Fruit fly (Drosophila melanogaster): ENCODE measurements around the gene TwdlZ.

TwdlZ gene

DNA sequence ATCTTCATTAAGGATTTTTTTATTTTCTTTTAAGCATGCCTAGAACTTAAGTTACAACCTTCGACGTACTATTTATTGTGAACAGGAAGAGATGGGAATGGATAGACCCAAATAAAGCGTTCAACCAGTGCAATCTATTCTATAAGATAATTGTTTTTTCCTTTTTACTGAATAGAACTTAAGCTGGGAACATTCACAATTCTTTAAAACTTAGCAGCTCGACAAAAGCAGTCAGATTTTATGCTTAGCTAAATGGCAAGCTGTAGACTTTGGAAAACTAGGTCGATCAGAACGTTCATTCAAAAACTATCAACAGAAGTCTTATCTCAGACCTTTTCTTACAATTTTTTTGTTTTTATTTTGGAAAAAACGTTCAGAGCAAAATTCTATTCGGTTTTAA lies 27.0 kb upstream of the TwdlZ start, which contains the start of gene CG13008:
TSS of gene CG13008 (plus strand) at position 301 of the 400 bp plus-strand sequence.
- no peak for TF ChIP-seq CG1602 (GFP tag; optimal IDR thresholded peaks at IDR 0.05)
- no peak for TF ChIP-seq gfzf (GFP tag; optimal IDR thresholded peaks at IDR 0.05)
- no peak for TF ChIP-seq CG6765 (GFP tag; optimal IDR thresholded peaks at IDR 0.05)
- no peak for TF ChIP-seq CoRest (tag; optimal IDR thresholded peaks at IDR 0.05)
- TF ChIP-seq dmrt11E (tag; optimal IDR thresholded peaks at IDR 0.05): no peak

DNA sequence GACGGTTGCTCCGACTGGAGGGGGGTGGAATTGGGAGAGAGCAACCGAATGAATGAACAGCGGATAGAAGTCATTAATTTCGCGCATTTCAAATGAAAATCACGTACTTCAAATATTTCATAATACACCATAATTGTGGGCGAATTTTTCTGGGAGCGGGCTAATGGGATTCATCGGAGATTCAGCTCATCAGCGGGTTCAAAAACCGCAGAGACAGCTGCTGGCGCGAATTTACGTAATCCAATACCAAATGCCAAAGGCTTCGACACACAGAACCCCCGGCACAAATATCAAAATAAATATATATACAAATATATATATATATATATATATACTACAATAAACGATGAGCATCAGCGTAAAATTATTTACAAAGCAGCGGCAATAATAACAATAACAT lies 21.3 kb upstream of the TwdlZ start:
- TF ChIP-seq CG8359 (GFP tag; optimal IDR thresholded peaks at IDR 0.05; ENCODE audit: borderline replicate concordance) (no peak), HmgZ (tag; optimal IDR thresholded peaks at IDR 0.05) (no peak), CG15514 (GFP tag; optimal IDR thresholded peaks at IDR 0.05) (no peak), CG7839 (tag; optimal IDR thresholded peaks at IDR 0.05) (no peak), dmrt11E (tag; optimal IDR thresholded peaks at IDR 0.05) (no peak), Atf6 (GFP tag; IDR thresholded peaks at IDR 0.05) (no peak), slou (GFP tag; optimal IDR thresholded peaks at IDR 0.05) (no peak), CG6654 (GFP tag; optimal IDR thresholded peaks at IDR 0.05) (no peak), tio (GFP tag; optimal IDR thresholded peaks at IDR 0.05) (no peak), CG4424 (GFP tag; optimal IDR thresholded peaks at IDR 0.05) (no peak), CG9727 (GFP tag; optimal IDR thresholded peaks at IDR 0.05) (no peak), CG13287 (GFP tag; IDR thresholded peaks at IDR 0.05; ENCODE audit: partially characterized antibody) (no peak)

DNA sequence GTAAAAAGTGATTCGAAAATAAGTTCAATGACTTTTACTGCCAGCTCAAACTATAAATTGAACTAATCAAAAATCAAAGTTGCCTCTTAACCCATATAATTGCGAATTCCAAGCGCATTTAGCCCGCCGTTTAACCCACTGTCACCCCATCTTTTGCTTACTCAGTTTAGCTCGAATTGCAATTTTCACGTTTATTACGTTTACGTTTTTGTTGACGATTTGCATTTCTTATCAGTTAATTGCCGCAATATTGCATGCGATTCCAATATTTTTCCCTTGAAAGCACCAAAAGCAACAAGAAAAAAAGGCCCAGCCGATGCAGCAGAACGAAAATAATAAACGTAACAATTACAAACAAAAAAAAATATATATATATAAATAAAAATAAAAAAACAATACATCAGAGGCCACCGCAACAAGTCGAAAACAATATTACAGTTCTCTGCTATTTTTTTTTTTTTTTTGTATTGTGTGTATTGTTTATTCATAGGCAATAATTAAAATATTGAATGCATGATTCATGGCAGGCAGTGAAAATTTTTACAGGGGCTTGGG lies 19.7 kb upstream of the TwdlZ start:
- no peak for TF ChIP-seq Mrtf (GFP tag; IDR thresholded peaks at IDR 0.05)
- no peak for TF ChIP-seq CG34422 (GFP tag; IDR thresholded peaks at IDR 0.05)
- TF ChIP-seq lbe (GFP tag; optimal IDR thresholded peaks at IDR 0.05): peak; percentile 6

DNA sequence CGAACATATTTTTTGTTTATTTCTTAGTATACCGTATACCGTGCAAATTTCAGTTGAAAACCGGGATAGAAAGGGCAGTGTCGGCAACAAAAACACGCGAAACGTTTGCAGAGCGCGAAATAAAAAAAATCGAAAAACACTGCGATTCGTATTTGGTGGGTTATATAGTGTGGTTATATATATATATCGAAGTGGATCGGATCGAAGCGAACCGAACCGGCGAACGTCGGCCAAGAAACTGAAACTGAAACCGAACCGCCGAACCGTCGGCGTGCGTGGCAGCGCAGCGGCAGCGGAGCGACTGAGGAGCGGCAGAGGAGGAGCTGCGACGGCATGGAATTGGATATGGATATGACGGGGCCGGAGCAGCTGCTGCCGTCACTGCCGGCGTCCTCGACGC lies 16.8 kb upstream of the TwdlZ start, which contains the start of the genes CG32572 and CG34325:
TSS of gene CG32572 (plus strand) at position 16 of the 400 bp plus-strand sequence.
TSS of gene CG34325 (minus strand) at position 244 of the 400 bp plus-strand sequence.
- TF ChIP-seq CG13894 (tag; optimal IDR thresholded peaks at IDR 0.05) (peak; percentile 2), CG6689 (GFP tag; IDR thresholded peaks at IDR 0.05) (no peak), sens-2 (GFP tag; IDR thresholded peaks at IDR 0.05) (no peak), Deaf1 (tag; optimal IDR thresholded peaks at IDR 0.05) (peak; percentile 73), CG10209 (GFP tag; optimal IDR thresholded peaks at IDR 0.05) (no peak), CG8089 (GFP tag; optimal IDR thresholded peaks at IDR 0.05) (no peak), CG32772 (GFP tag; IDR thresholded peaks at IDR 0.05) (no peak), Nf-YC (tag; optimal IDR thresholded peaks at IDR 0.05) (no peak), Ravus (GFP tag; IDR thresholded peaks at IDR 0.05) (no peak), sens (GFP tag) (peak; percentile 17), CG11723 (GFP tag; optimal IDR thresholded peaks at IDR 0.05) (no peak), Ets65A (GFP tag) (no peak), az2 (GFP tag; optimal IDR thresholded peaks at IDR 0.05) (no peak), CG14050 (GFP tag; IDR thresholded peaks at IDR 0.05) (peak; percentile 54; the same call in 1 of the 3 replicates), NK7.1 (GFP tag; optimal IDR thresholded peaks at IDR 0.05) (no peak), CG14965 (GFP tag; optimal IDR thresholded peaks at IDR 0.05; ENCODE audit: borderline replicate concordance) (no peak), disco-r (GFP tag; optimal IDR thresholded peaks at IDR 0.05) (no peak), NFAT (GFP tag; IDR thresholded peaks at IDR 0.05) (no peak), Atf6 (GFP tag; IDR thresholded peaks at IDR 0.05) (no peak), Adf1 (GFP tag; IDR thresholded peaks at IDR 0.05) (peak; percentile 91), CG13296 (GFP tag; optimal IDR thresholded peaks at IDR 0.05) (no peak), CG11560 (tag; IDR thresholded peaks at IDR 0.05) (no peak), Dad (GFP tag; optimal IDR thresholded peaks at IDR 0.05) (no peak), lmd (GFP tag; IDR thresholded peaks at IDR 0.05) (no peak), CG16779 (GFP tag; IDR thresholded peaks at IDR 0.05) (0 out of 2 replicates have a peak, but pooled peaks have one; percentile 8), ci (GFP tag; IDR thresholded peaks at IDR 0.05) (0 out of 3 replicates have a peak, but pooled peaks have one; percentile 16), NfI (GFP tag; optimal IDR thresholded peaks at IDR 0.05) (no peak), nerfin-2 (GFP tag; IDR thresholded peaks at IDR 0.05; ENCODE audit: partially characterized antibody) (no peak), hb (GFP tag; IDR thresholded peaks at IDR 0.05; ENCODE audit: partially characterized antibody) (no peak)

Measured in whole organism, embryonic.